Fruit fly (Drosophila melanogaster): ENCODE results near the gene sc.

sc gene

DNA sequence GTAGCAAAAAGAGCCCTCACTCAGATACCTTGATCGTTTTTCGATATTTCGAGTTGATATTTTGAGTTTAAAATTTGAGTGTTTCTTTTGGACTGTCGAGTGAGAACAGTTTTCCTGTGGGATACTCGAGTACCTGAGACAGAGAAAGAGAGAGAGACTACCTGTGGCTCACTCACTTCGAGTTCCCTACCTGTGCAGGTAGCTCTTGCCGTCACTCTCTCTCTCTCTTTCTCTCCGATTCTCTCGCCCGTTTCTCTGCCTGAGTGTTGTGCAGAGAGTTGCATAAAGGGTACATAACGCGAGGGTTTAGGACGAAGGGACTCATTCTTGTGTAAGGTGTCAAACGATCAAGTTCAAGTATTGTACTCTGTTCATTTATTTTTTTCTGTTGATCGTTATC is at the start of gene sc:
sc (plus strand) TSS at position 315 of the 400 bp plus-strand sequence.
- TF ChIP-seq salr (GFP tag; optimal IDR thresholded peaks at IDR 0.05) (no peak), spab (GFP tag; optimal IDR thresholded peaks at IDR 0.05) (no peak), ss (GFP tag; optimal IDR thresholded peaks at IDR 0.05) (peak in 1 of 2 experiments; percentile 49), Hr4 (GFP tag; optimal IDR thresholded peaks at IDR 0.05) (no peak), OdsH (GFP tag; optimal IDR thresholded peaks at IDR 0.05) (no peak), Eip78C (GFP tag) (peak; percentile 63), CG6163 (GFP tag; IDR thresholded peaks at IDR 0.05) (no peak), svp (GFP tag) (no peak), Met (GFP tag; optimal IDR thresholded peaks at IDR 0.05) (no peak), CG1621 (tag; optimal IDR thresholded peaks at IDR 0.05) (no peak), Blimp-1 (GFP tag; optimal IDR thresholded peaks at IDR 0.05) (no peak), CG7368 (GFP tag; optimal IDR thresholded peaks at IDR 0.05) (no peak), lz (GFP tag; optimal IDR thresholded peaks at IDR 0.05) (no peak), CG3919 (GFP tag; optimal IDR thresholded peaks at IDR 0.05) (peak; percentile 9)

DNA sequence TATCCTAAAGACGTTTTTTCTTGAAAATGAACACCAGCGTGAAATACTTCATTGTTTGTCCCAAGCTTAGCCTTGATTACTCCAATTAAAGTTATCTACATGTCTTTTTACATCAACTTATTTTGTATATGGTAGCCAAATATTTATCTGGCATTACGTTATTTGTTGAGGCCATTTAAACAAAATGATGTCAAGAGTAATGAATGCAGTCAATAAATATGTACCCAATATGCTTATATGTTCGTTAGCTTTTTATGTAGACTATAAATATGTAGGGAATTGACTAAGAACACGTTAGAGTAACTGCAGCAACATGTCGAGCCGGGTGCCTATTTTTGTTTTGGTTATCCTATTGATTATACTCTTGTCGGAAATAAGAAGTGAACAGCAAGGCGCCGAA is 45.6 kb upstream of the sc start, which contains the start of gene CG43181:
CG43181 (plus strand) TSS at position 301 of the 400 bp plus-strand sequence.
- TF ChIP-seq CG8319 (GFP tag; optimal IDR thresholded peaks at IDR 0.05) (no peak), CG31627 (GFP tag; optimal IDR thresholded peaks at IDR 0.05) (no peak), Hr39 (GFP tag; optimal IDR thresholded peaks at IDR 0.05) (no peak), Met (GFP tag; optimal IDR thresholded peaks at IDR 0.05) (no peak), ss (GFP tag; optimal IDR thresholded peaks at IDR 0.05) (no peak), OdsH (GFP tag; optimal IDR thresholded peaks at IDR 0.05) (no peak), esn (GFP tag; optimal IDR thresholded peaks at IDR 0.05) (no peak), CG32006 (GFP tag; optimal IDR thresholded peaks at IDR 0.05) (no peak), CG3919 (GFP tag; optimal IDR thresholded peaks at IDR 0.05) (no peak), Sox102F (GFP tag; optimal IDR thresholded peaks at IDR 0.05) (no peak), lz (GFP tag; optimal IDR thresholded peaks at IDR 0.05) (no peak), fd59A (GFP tag; optimal IDR thresholded peaks at IDR 0.05) (no peak), Gug (GFP tag; IDR thresholded peaks at IDR 0.05) (no peak), salr (GFP tag; optimal IDR thresholded peaks at IDR 0.05) (no peak), CG10669 (GFP tag; optimal IDR thresholded peaks at IDR 0.05) (no peak)

dm6 chrX:350970-351369 is 44.9 kb upstream of the sc start:
- TF ChIP-seq CG1621 (tag; optimal IDR thresholded peaks at IDR 0.05): no peak
- peak; percentile 86 for TF ChIP-seq CG6276 (GFP tag; optimal IDR thresholded peaks at IDR 0.05)

- TF ChIP-seq Sox14 (GFP tag; optimal IDR thresholded peaks at IDR 0.05) (no peak), Sox15 (GFP tag; optimal IDR thresholded peaks at IDR 0.05) (no peak), fkh (GFP tag; optimal IDR thresholded peaks at IDR 0.05) (peak; percentile 51), CG10669 (GFP tag; optimal IDR thresholded peaks at IDR 0.05) (no peak)
These were observed 44.3 kb upstream of the sc start for dm6 chrX:351599-351998.

DNA sequence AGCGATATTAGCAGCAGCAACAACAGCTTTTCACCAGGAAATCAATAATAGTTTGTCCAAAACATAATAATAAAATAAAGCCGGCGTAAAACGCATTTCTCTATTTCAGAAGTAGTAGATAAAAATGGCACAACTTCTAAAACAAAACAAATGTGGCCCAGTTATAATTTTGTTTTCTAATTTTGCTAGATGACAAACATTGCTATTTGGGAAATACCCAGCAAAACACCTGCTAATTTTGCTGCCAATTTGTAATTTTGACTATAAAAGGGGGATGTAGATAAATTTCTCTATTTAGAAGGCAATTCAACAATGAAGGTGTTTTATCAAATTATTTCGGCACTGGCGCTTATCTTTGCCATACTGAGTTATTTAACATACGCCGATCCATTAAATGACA is 43.1 kb upstream of the sc start, which contains the start of gene CG43182:
CG43182 (plus strand) TSS at position 301 of the 400 bp plus-strand sequence.
- TF ChIP-seq Lpt (GFP tag; optimal IDR thresholded peaks at IDR 0.05): no peak
- TF ChIP-seq CG6276 (GFP tag; optimal IDR thresholded peaks at IDR 0.05): no peak
- no peak for TF ChIP-seq achi (GFP tag; optimal IDR thresholded peaks at IDR 0.05)
- TF ChIP-seq fd85E (GFP tag; optimal IDR thresholded peaks at IDR 0.05): no peak
- TF ChIP-seq Gug (GFP tag; IDR thresholded peaks at IDR 0.05): no peak
- no peak for TF ChIP-seq CG11902 (GFP tag; optimal IDR thresholded peaks at IDR 0.05)

dm6 chrX:353929-354515 is 41.8 kb upstream of the sc start:
- TF ChIP-seq CG15336 (GFP tag; IDR thresholded peaks at IDR 0.05) (no peak), dac (GFP tag; optimal IDR thresholded peaks at IDR 0.05) (no peak), Hr38 (GFP tag; optimal IDR thresholded peaks at IDR 0.05) (no peak), CG11902 (GFP tag; optimal IDR thresholded peaks at IDR 0.05) (no peak), CG7368 (GFP tag; optimal IDR thresholded peaks at IDR 0.05) (no peak), CG8119 (GFP tag; IDR thresholded peaks at IDR 0.05) (peak; percentile 49; the same call in 1 of the 3 replicates), CG32006 (GFP tag; optimal IDR thresholded peaks at IDR 0.05) (peak; percentile 18), Hr4 (GFP tag; optimal IDR thresholded peaks at IDR 0.05) (peak; percentile 63), CG6792 (GFP tag; optimal IDR thresholded peaks at IDR 0.05) (no peak), Ets96B (tag; optimal IDR thresholded peaks at IDR 0.05) (no peak), ss (GFP tag; optimal IDR thresholded peaks at IDR 0.05) (no peak), fkh (GFP tag; optimal IDR thresholded peaks at IDR 0.05) (no peak), CG8319 (GFP tag; optimal IDR thresholded peaks at IDR 0.05) (no peak), salr (GFP tag; optimal IDR thresholded peaks at IDR 0.05) (no peak), Sox14 (GFP tag; optimal IDR thresholded peaks at IDR 0.05) (no peak), fd85E (GFP tag; optimal IDR thresholded peaks at IDR 0.05) (no peak), CG9139 (GFP tag; optimal IDR thresholded peaks at IDR 0.05) (no peak), CG3919 (GFP tag; optimal IDR thresholded peaks at IDR 0.05) (no peak), dsx (GFP tag; optimal IDR thresholded peaks at IDR 0.05; ENCODE audit: poor library complexity, severe bottlenecking) (no peak), spab (GFP tag; optimal IDR thresholded peaks at IDR 0.05) (no peak)
